Worm (Caenorhabditis elegans): ENCODE measurements around the gene C16C4.18.
"Not testable (repeated sequence)": the region's sequence is repeated elsewhere in the genome, so short reads cannot be mapped to it uniquely, and the experiment has no call there.

- TF ChIP-seq efl-1 (GFP tag; optimal IDR thresholded peaks at IDR 0.05); lin-35 (GFP tag; optimal IDR thresholded peaks at IDR 0.05); unc-62 (GFP tag; optimal IDR thresholded peaks at IDR 0.05); nfya-1 (tag; optimal IDR thresholded peaks at IDR 0.05; ENCODE audit: borderline replicate concordance, insufficient read depth); egl-18 (GFP tag; IDR thresholded peaks at IDR 0.05); ccch-3 (GFP tag; optimal IDR thresholded peaks at IDR 0.05); madf-6 (GFP tag; IDR thresholded peaks at IDR 0.05); hlh-12 (tag; optimal IDR thresholded peaks at IDR 0.05); xnd-1 (tag; optimal IDR thresholded peaks at IDR 0.05): not testable (repeated sequence)
Observed at ce11 chrII:1854094-1854493, 7.0 kb downstream of the C16C4.18 start, which contains the start of gene fbxb-95.
